Fruit fly (Drosophila melanogaster): ENCODE results near the gene frc.
A peak's percentile ranks its signal among the peaks of the same experiment; 100 is the strongest.

The frc gene

DNA sequence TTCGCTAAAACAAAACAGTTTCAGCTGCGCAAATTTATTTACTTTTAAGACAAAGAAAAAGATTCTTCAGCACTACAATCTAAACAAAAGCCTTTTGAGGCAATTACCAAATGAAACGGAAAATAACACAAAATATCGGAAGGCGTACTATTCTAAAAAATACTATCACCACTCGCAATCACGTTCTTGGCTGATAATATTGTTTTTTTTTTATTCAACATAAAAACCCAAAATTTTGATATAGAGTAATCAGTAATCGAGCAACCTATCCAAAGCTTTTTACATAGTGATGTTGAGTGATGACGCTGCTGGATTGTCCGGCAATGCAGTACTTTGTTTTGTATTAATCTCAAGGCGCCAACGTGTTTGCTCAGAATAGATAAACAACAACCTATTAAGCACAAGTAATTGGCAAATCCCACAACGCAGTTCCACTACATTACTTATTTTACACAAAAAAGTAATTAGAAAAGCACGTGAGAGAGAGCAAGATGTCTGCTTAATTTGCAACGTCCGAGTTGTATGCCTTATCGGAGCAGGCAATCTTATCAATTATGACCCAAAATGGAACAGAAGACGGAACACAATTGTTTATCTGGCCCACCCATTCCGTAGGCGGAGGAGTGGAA is 1.9 kb downstream of the frc start (continued):
- TF ChIP-seq CG4328 (GFP tag; optimal IDR thresholded peaks at IDR 0.05) = no peak
- TF ChIP-seq inv (GFP tag; IDR thresholded peaks at IDR 0.05; ENCODE audit: partially characterized antibody) = no peak
- TF ChIP-seq CG7963 (GFP tag; IDR thresholded peaks at IDR 0.05; ENCODE audit: partially characterized antibody) = no peak
- TF ChIP-seq cas (GFP tag; IDR thresholded peaks at IDR 0.05) = no peak
- no peak for TF ChIP-seq run (tag; optimal IDR thresholded peaks at IDR 0.05)
- peak in 1 of 2 experiments; percentile 21 for TF ChIP-seq dpn (GFP tag; optimal IDR thresholded peaks at IDR 0.05)
- no peak for TF ChIP-seq sqz (GFP tag; optimal IDR thresholded peaks at IDR 0.05)
- no peak for TF ChIP-seq fru (optimal IDR thresholded peaks at IDR 0.05)
- peak; percentile 21 for TF ChIP-seq CG7839 (tag; optimal IDR thresholded peaks at IDR 0.05)
- no peak for TF ChIP-seq Hr39 (optimal IDR thresholded peaks at IDR 0.05)
- no peak for TF ChIP-seq nom (GFP tag; optimal IDR thresholded peaks at IDR 0.05)
- no peak for TF ChIP-seq Dfd (GFP tag; optimal IDR thresholded peaks at IDR 0.05)
- TF ChIP-seq slbo (GFP tag; IDR thresholded peaks at IDR 0.05) = peak; percentile 43
- TF ChIP-seq unc-4 (GFP tag; IDR thresholded peaks at IDR 0.05; ENCODE audit: partially characterized antibody) = no peak
- TF ChIP-seq CG1647 (GFP tag; optimal IDR thresholded peaks at IDR 0.05) = no peak
- peak; percentile 22 for TF ChIP-seq CG10147 (GFP tag; optimal IDR thresholded peaks at IDR 0.05)
- no peak for TF ChIP-seq zfh1 (GFP tag; IDR thresholded peaks at IDR 0.05)
- no peak for TF ChIP-seq CG32772 (GFP tag; IDR thresholded peaks at IDR 0.05)
- TF ChIP-seq Dbx (GFP tag; IDR thresholded peaks at IDR 0.05) = 0 out of 3 replicates have a peak, but pooled peaks have one; percentile 31
- TF ChIP-seq CG8478 (optimal IDR thresholded peaks at IDR 0.05) = no peak
- no peak for TF ChIP-seq CG8388 (GFP tag; optimal IDR thresholded peaks at IDR 0.05)
- no peak for TF ChIP-seq Taf1 (GFP tag; IDR thresholded peaks at IDR 0.05)
- TF ChIP-seq CG14965 (GFP tag; optimal IDR thresholded peaks at IDR 0.05; ENCODE audit: borderline replicate concordance) = no peak
- no peak for TF ChIP-seq CG7745 (tag; optimal IDR thresholded peaks at IDR 0.05)
- no peak for TF ChIP-seq dati (GFP tag; IDR thresholded peaks at IDR 0.05)
- no peak for TF ChIP-seq Bteb2 (GFP tag; optimal IDR thresholded peaks at IDR 0.05)
- no peak for TF ChIP-seq br (optimal IDR thresholded peaks at IDR 0.05)
- no peak for TF ChIP-seq CG8944 (GFP tag; optimal IDR thresholded peaks at IDR 0.05)
- no peak for TF ChIP-seq CG10209 (GFP tag; optimal IDR thresholded peaks at IDR 0.05)
- no peak for TF ChIP-seq CG12744 (GFP tag; optimal IDR thresholded peaks at IDR 0.05)
- TF ChIP-seq D19B (GFP tag; optimal IDR thresholded peaks at IDR 0.05) = peak; percentile 20
- peak in 1 of 2 experiments; percentile 31 for TF ChIP-seq Hr51 (GFP tag; optimal IDR thresholded peaks at IDR 0.05)
- no peak for TF ChIP-seq gfzf (GFP tag; optimal IDR thresholded peaks at IDR 0.05)
- TF ChIP-seq CG13894 (tag; optimal IDR thresholded peaks at IDR 0.05) = no peak
- no peak for TF ChIP-seq CG4730 (GFP tag; IDR thresholded peaks at IDR 0.05)
- no peak for TF ChIP-seq Hr78 (GFP tag; optimal IDR thresholded peaks at IDR 0.05)
- TF ChIP-seq trh (GFP tag; optimal IDR thresholded peaks at IDR 0.05) = no peak
- TF ChIP-seq Nf-YB (GFP tag; optimal IDR thresholded peaks at IDR 0.05) = no peak
- TF ChIP-seq CG7928 (GFP tag; optimal IDR thresholded peaks at IDR 0.05) = no peak
- TF ChIP-seq CG13287 (GFP tag; IDR thresholded peaks at IDR 0.05; ENCODE audit: partially characterized antibody) = no peak
- TF ChIP-seq CG13296 (GFP tag; optimal IDR thresholded peaks at IDR 0.05) = peak; percentile 11
- no peak for TF ChIP-seq dan (GFP tag; IDR thresholded peaks at IDR 0.05)
- no peak for TF ChIP-seq scrt (GFP tag; optimal IDR thresholded peaks at IDR 0.05)
- no peak for TF ChIP-seq Sin3A (optimal IDR thresholded peaks at IDR 0.05)
- TF ChIP-seq Ets97D (GFP tag; optimal IDR thresholded peaks at IDR 0.05) = no peak
- peak; percentile 33; the same call in 1 of the 2 replicates for TF ChIP-seq Rfx (GFP tag; IDR thresholded peaks at IDR 0.05)
- TF ChIP-seq CG12942 (GFP tag; optimal IDR thresholded peaks at IDR 0.05) = no peak
- no peak for TF ChIP-seq HLH3B (GFP tag; IDR thresholded peaks at IDR 0.05)
- TF ChIP-seq CG14050 (GFP tag; IDR thresholded peaks at IDR 0.05) = no peak
- no peak for TF ChIP-seq Hand (GFP tag; optimal IDR thresholded peaks at IDR 0.05)
- TF ChIP-seq CG1792 (GFP tag; optimal IDR thresholded peaks at IDR 0.05) = no peak
